Worm (Caenorhabditis elegans): Measurements from ENCODE around the gene ddr-2.

ce11 chrX:3368659-3369058 is 53.5 kb downstream of the ddr-2 start, which contains the start of gene ZK563.2:
- no peak for TF ChIP-seq pha-4 (tag; optimal IDR thresholded peaks at IDR 0.05)
- no peak for TF ChIP-seq nhr-76 (tag; optimal IDR thresholded peaks at IDR 0.05)
- no peak for TF ChIP-seq nhr-12 (tag; optimal IDR thresholded peaks at IDR 0.05)
